Worm (Caenorhabditis elegans) whole organism, late embryonic: ENCODE data around the gene mam-3.
"Not testable (repeated sequence)": the region's sequence is repeated elsewhere in the genome, so short reads cannot be mapped to it uniquely, and the experiment has no call there.

Source experiments
- F13H6.1 ChIP-seq: sonication (generic microtip); optimal IDR thresholded peaks from 2 replicates; lab custom pipeline; 2016; ENCODE audit warnings: missing genetic modification characterization, missing compliant biosample characterization
- K02D7.2 ChIP-seq: sonication (generic microtip); optimal IDR thresholded peaks from 2 replicates; lab custom pipeline; 2017; ENCODE audit warnings: mild to moderate bottlenecking, missing genetic modification characterization, missing compliant biosample characterization
- ama-1 ChIP-seq: fragments of 150-350 bp; optimal IDR thresholded peaks from 2 replicates; lab custom pipeline; 2014
- ceh-18 ChIP-seq: sonication (generic microtip); optimal IDR thresholded peaks from 2 replicates; lab custom pipeline; 2016; ENCODE audit warnings: missing genetic modification characterization, missing compliant biosample characterization
- ceh-19 ChIP-seq: fragments of 200-800 bp; sonication (Bioruptor generic); optimal IDR thresholded peaks from 2 replicates; lab custom pipeline; 2018; ENCODE audit warnings: mild to moderate bottlenecking, missing genetic modification characterization, missing compliant biosample characterization
- ceh-2 ChIP-seq: sonication (generic microtip); optimal IDR thresholded peaks from 2 replicates; lab custom pipeline; 2016; ENCODE audit warnings: missing genotype, missing genetic modification characterization, missing compliant biosample characterization
- ceh-30 ChIP-seq: fragments of 150-350 bp; optimal IDR thresholded peaks from 2 replicates; lab custom pipeline; 2014; ENCODE audit warnings: missing biosample characterization, missing genetic modification characterization
- ceh-31 ChIP-seq: sonication (generic microtip); optimal IDR thresholded peaks from 2 replicates; lab custom pipeline; 2016; ENCODE audit warnings: missing genetic modification characterization, missing compliant biosample characterization
- ceh-34 ChIP-seq: sonication (generic microtip); optimal IDR thresholded peaks from 2 replicates; lab custom pipeline; 2016; ENCODE audit warnings: mild to moderate bottlenecking, missing genetic modification characterization, missing compliant biosample characterization
- ceh-45 ChIP-seq: fragments of 200-800 bp; sonication (Bioruptor generic); IDR thresholded peaks from 2 replicates; pipeline ENCODE4 v1.3.6; 2022; ENCODE audit warnings: missing genetic modification reagents, missing genetic modification characterization, missing compliant biosample characterization
- ceh-48 ChIP-seq: sonication (generic microtip); optimal IDR thresholded peaks from 2 replicates; lab custom pipeline; 2016; ENCODE audit warnings: missing genetic modification characterization, inconsistent platforms, missing compliant biosample characterization
- che-1 ChIP-seq: sonication (generic microtip); optimal IDR thresholded peaks from 2 replicates; lab custom pipeline; 2016; ENCODE audit warnings: mild to moderate bottlenecking, missing genetic modification characterization, missing compliant biosample characterization
- ets-4 ChIP-seq: sonication (generic microtip); optimal IDR thresholded peaks from 2 replicates; lab custom pipeline; 2016; ENCODE audit warnings: missing genetic modification characterization, missing compliant biosample characterization
- eyg-1 ChIP-seq: sonication (generic microtip); optimal IDR thresholded peaks from 2 replicates; lab custom pipeline; 2016; ENCODE audit warnings: missing genotype, missing genetic modification characterization, missing compliant biosample characterization
- fkh-10 ChIP-seq: fragments of 150-350 bp; optimal IDR thresholded peaks from 2 replicates; lab custom pipeline; 2014; ENCODE audit warnings: missing biosample characterization, missing genetic modification reagents, missing genetic modification characterization
- fkh-6 ChIP-seq: sonication (generic microtip); optimal IDR thresholded peaks from 2 replicates; lab custom pipeline; 2016; ENCODE audit warnings: missing genetic modification characterization, missing compliant biosample characterization
- gmeb-2 ChIP-seq: sonication (generic microtip); optimal IDR thresholded peaks from 2 replicates; lab custom pipeline; 2016; ENCODE audit warnings: missing genetic modification characterization, inconsistent platforms, missing compliant biosample characterization
- hlh-6 ChIP-seq: sonication (generic microtip); optimal IDR thresholded peaks from 2 replicates; lab custom pipeline; 2016; ENCODE audit warnings: missing genotype, missing genetic modification characterization, missing compliant biosample characterization
- hlh-8 ChIP-seq: sonication (generic microtip); optimal IDR thresholded peaks from 2 replicates; lab custom pipeline; 2016; ENCODE audit warnings: missing genotype, missing genetic modification characterization, missing compliant biosample characterization
- lim-6 ChIP-seq: sonication (generic microtip); optimal IDR thresholded peaks from 2 replicates; lab custom pipeline; 2016; ENCODE audit warnings: missing genetic modification characterization, missing compliant biosample characterization
- madf-2 ChIP-seq: sonication (generic microtip); optimal IDR thresholded peaks from 2 replicates; lab custom pipeline; 2017; ENCODE audit warnings: missing genetic modification characterization, missing compliant biosample characterization
- mec-3 ChIP-seq: sonication (generic microtip); optimal IDR thresholded peaks from 2 replicates; lab custom pipeline; 2016; ENCODE audit warnings: borderline replicate concordance, missing genetic modification characterization, missing compliant biosample characterization
- nfya-1 ChIP-seq: sonication (generic microtip); optimal IDR thresholded peaks from 2 replicates; lab custom pipeline; 2017; ENCODE audit warnings: missing genetic modification characterization, mild to moderate bottlenecking, missing compliant biosample characterization, antibody characterized with exemption, moderate library complexity
- npax-4 ChIP-seq: sonication (generic microtip); optimal IDR thresholded peaks from 2 replicates; lab custom pipeline; 2016; ENCODE audit warnings: missing genetic modification characterization, missing compliant biosample characterization
- pag-3 ChIP-seq: sonication (generic microtip); optimal IDR thresholded peaks from 2 replicates; lab custom pipeline; 2016; ENCODE audit warnings: missing compliant biosample characterization, missing genetic modification characterization, borderline replicate concordance
- pha-4 ChIP-seq: fragments of 150-350 bp; optimal IDR thresholded peaks from 2 replicates; lab custom pipeline; 2018; ENCODE audit warnings: missing biosample characterization, missing genetic modification reagents, missing genetic modification characterization
- pqm-1 ChIP-seq: sonication (generic microtip); optimal IDR thresholded peaks from 2 replicates; lab custom pipeline; 2016; ENCODE audit warnings: missing genetic modification characterization, missing compliant biosample characterization
- sdc-2 ChIP-seq: sonication (generic microtip); optimal IDR thresholded peaks from 2 replicates; lab custom pipeline; 2016; ENCODE audit warnings: missing genotype, missing genetic modification characterization, missing compliant biosample characterization
- tbx-7 ChIP-seq: sonication (generic microtip); optimal IDR thresholded peaks from 2 replicates; lab custom pipeline; 2016; ENCODE audit warnings: missing genotype, missing genetic modification characterization, missing compliant biosample characterization
- ttx-3 ChIP-seq: sonication (generic microtip); optimal IDR thresholded peaks from 2 replicates; lab custom pipeline; 2016; ENCODE audit warnings: missing genetic modification reagents, missing genetic modification characterization, missing compliant biosample characterization
- unc-42 ChIP-seq: sonication (generic microtip); optimal IDR thresholded peaks from 2 replicates; lab custom pipeline; 2016; ENCODE audit warnings: missing genotype, missing genetic modification characterization, missing compliant biosample characterization
- unc-55 ChIP-seq: sonication (generic microtip); optimal IDR thresholded peaks from 2 replicates; lab custom pipeline; 2017; ENCODE audit warnings: missing biosample characterization, missing genetic modification reagents, missing genetic modification characterization
- unc-86 ChIP-seq: sonication (generic microtip); optimal IDR thresholded peaks from 2 replicates; lab custom pipeline; 2016; ENCODE audit warnings: missing genetic modification characterization, missing compliant biosample characterization

The mam-3 gene

ce11 chrIV:13460876-13461275, 15.7 kb upstream of the mam-3 start, which contains the start of gene Y38H8A.12:
Gene Y38H8A.12 (minus strand): TSS chrIV:13460976.
- no peak for TF ChIP-seq unc-42 (tag; lab: Kevin White, UChicago)
- no peak for TF ChIP-seq ceh-18
- TF ChIP-seq F13H6.1 (tag; lab: Kevin White, UChicago) = no peak
- no peak for TF ChIP-seq pha-4 (tag; lab: Kevin White, UChicago)
- TF ChIP-seq ceh-31 (tag; lab: Kevin White, UChicago) = no peak
- no peak for TF ChIP-seq gmeb-2 (tag; lab: Kevin White, UChicago)
- TF ChIP-seq ttx-3 (tag; lab: Kevin White, UChicago) = no peak
- no peak for TF ChIP-seq fkh-10 (GFP tag; lab: Kevin White, UChicago)
- TF ChIP-seq ceh-48 = no peak
- TF ChIP-seq che-1 = no peak
- TF ChIP-seq eyg-1 = no peak
- no peak for TF ChIP-seq unc-55
- TF ChIP-seq madf-2 (tag; lab: Kevin White, UChicago) = no peak
- TF ChIP-seq unc-86 (tag; lab: Kevin White, UChicago) = no peak

ce11 chrIV:13458237-13458636, 13.1 kb upstream of the mam-3 start:
- TF ChIP-seq ceh-34 = no peak

- no peak for TF ChIP-seq pag-3 (tag; lab: Kevin White, UChicago)
- TF ChIP-seq ama-1 (lab: Kevin White, UChicago) = no peak
- no peak for TF ChIP-seq nfya-1
- TF ChIP-seq eyg-1 = no peak
- no peak for TF ChIP-seq ceh-45 (GFP tag; lab: Robert Waterston, UW)
- TF ChIP-seq hlh-6 (tag; lab: Kevin White, UChicago) = no peak
- no peak for TF ChIP-seq fkh-10 (GFP tag; lab: Kevin White, UChicago)
- TF ChIP-seq tbx-7 = no peak
- no peak for TF ChIP-seq ceh-19 (GFP tag; lab: Kevin White, UChicago)
- TF ChIP-seq lim-6 (tag; lab: Kevin White, UChicago) = no peak
- no peak for TF ChIP-seq hlh-8 (tag; lab: Kevin White, UChicago)
- TF ChIP-seq ets-4 (tag; lab: Kevin White, UChicago) = no peak
- TF ChIP-seq sdc-2 = no peak
- TF ChIP-seq fkh-6 (tag; lab: Kevin White, UChicago) = no peak
- no peak for TF ChIP-seq ttx-3 (tag; lab: Kevin White, UChicago)
- TF ChIP-seq unc-55 = no peak
- TF ChIP-seq npax-4 = no peak
- TF ChIP-seq ceh-2 (tag; lab: Kevin White, UChicago) = no peak
These were observed 11.7 kb upstream of the mam-3 start for ce11 chrIV:13456893-13457292.

ce11 chrIV:13455200-13455599, 10.0 kb upstream of the mam-3 start, which contains the start of gene Y38H8A.7:
Gene Y38H8A.7 (plus strand): TSS chrIV:13455500.
- not testable (repeated sequence) for TF ChIP-seq ceh-30, madf-2, K02D7.2 (tag; lab: Kevin White, UChicago)

- TF ChIP-seq gmeb-2 (tag; lab: Kevin White, UChicago) = no peak
- no peak for TF ChIP-seq ama-1 (lab: Kevin White, UChicago)
- no peak for TF ChIP-seq ets-4 (tag; lab: Kevin White, UChicago)
- no peak for TF ChIP-seq unc-42 (tag; lab: Kevin White, UChicago)
- TF ChIP-seq mec-3 (tag; lab: Kevin White, UChicago) = no peak
- no peak for TF ChIP-seq ceh-31 (tag; lab: Kevin White, UChicago)
These were observed 9.5 kb upstream of the mam-3 start, which contains the start of gene uso-1 for ce11 chrIV:13454698-13455097. Gene uso-1 (minus strand): TSS chrIV:13454798.

- TF ChIP-seq pqm-1 (tag; lab: Kevin White, UChicago) = no peak
- no peak for TF ChIP-seq ceh-19 (GFP tag; lab: Kevin White, UChicago)
- TF ChIP-seq ttx-3 (tag; lab: Kevin White, UChicago) = no peak
- TF ChIP-seq, all 69 proteins: peak for 0
These were observed 8.3 kb upstream of the mam-3 start for ce11 chrIV:13453509-13453908.
